Fruit fly (Drosophila melanogaster) whole organism: ENCODE data around the gene CG32829.

Source experiments
- CG8478 ChIP-seq: fragments of >200 bp; optimal IDR thresholded peaks from 2 replicates; lab custom pipeline; 2018; ENCODE audit warnings: inconsistent platforms
- Dll ChIP-seq: fragments of >200 bp; optimal IDR thresholded peaks from 2 replicates; lab custom pipeline; 2017
- EcR ChIP-seq, 2 experiments: fragments of >200 bp; optimal IDR thresholded peaks; 2 replicates each; lab custom pipeline; 2017; ENCODE audit warnings: missing biosample characterization in 2 of 2, missing genetic modification characterization in 2 of 2, missing genetic modification reagents in 2 of 2
- pan ChIP-seq: fragments of >200 bp; optimal IDR thresholded peaks from 2 replicates; lab custom pipeline; 2017
- psq ChIP-seq: fragments of >200 bp; optimal IDR thresholded peaks from 2 replicates; lab custom pipeline; 2017
- usp ChIP-seq: fragments of >200 bp; optimal IDR thresholded peaks from 2 replicates; lab custom pipeline; 2017; ENCODE audit warnings: missing biosample characterization, missing genetic modification characterization, mixed read lengths

Gene CG32829

dm6 chr2L:6874006-6874405 lies 42.2 kb downstream of the CG32829 start:
- TF ChIP-seq usp (GFP tag; lab: Kevin White, UChicago) (no peak), CG8478 (lab: Kevin White, UChicago) (no peak), pan (lab: Kevin White, UChicago) (no peak), Dll (no peak), psq (lab: Kevin White, UChicago) (no peak), EcR (GFP tag; optimal IDR thresholded peaks at IDR 0.05; lab: Kevin White, UChicago) (no peak)

dm6 chr2L:6870777-6871176 lies 45.5 kb downstream of the CG32829 start:
- TF ChIP-seq EcR (GFP tag; optimal IDR thresholded peaks at IDR 0.05; lab: Kevin White, UChicago), result no peak

dm6 chr2L:6870289-6870688 lies 46.0 kb downstream of the CG32829 start, which contains the start of gene Nha1:
Gene Nha1 (minus strand): TSS chr2L:6870389.
- TF ChIP-seq pan (lab: Kevin White, UChicago) (no peak), EcR (GFP tag; optimal IDR thresholded peaks at IDR 0.05; lab: Kevin White, UChicago) (no peak), usp (GFP tag; lab: Kevin White, UChicago) (no peak), CG8478 (lab: Kevin White, UChicago) (no peak), psq (lab: Kevin White, UChicago) (no peak), Dll (no peak)

- no peak for TF ChIP-seq Dll
These were observed 47.9 kb downstream of the CG32829 start for dm6 chr2L:6868178-6868867.
